Fruit fly (Drosophila melanogaster): ENCODE results near the gene lsn.

Gene lsn

dm6 chr3R:21862137-21862850, 2.7 kb upstream of the lsn start (continued):
- peak; percentile 33 to 75 for TF ChIP-seq dpn (GFP tag; optimal IDR thresholded peaks at IDR 0.05)
- TF ChIP-seq ham (GFP tag; IDR thresholded peaks at IDR 0.05) = no peak
- no peak for TF ChIP-seq Lim3 (GFP tag; IDR thresholded peaks at IDR 0.05)
- TF ChIP-seq her (GFP tag; optimal IDR thresholded peaks at IDR 0.05) = peak; percentile 41
- peak; percentile 86 for TF ChIP-seq Ets65A (GFP tag)
- TF ChIP-seq gro (GFP tag; optimal IDR thresholded peaks at IDR 0.05) = no peak
- peak; percentile 51 for TF ChIP-seq Six4 (GFP tag; optimal IDR thresholded peaks at IDR 0.05)
- TF ChIP-seq bcd (GFP tag; optimal IDR thresholded peaks at IDR 0.05) = peak; percentile 55
- peak; percentile 81 for TF ChIP-seq Xbp1 (GFP tag; optimal IDR thresholded peaks at IDR 0.05)
- peak; percentile 56 for TF ChIP-seq CG10267 (tag; optimal IDR thresholded peaks at IDR 0.05)
- TF ChIP-seq vfl (GFP tag; optimal IDR thresholded peaks at IDR 0.05) = peak; percentile 0
- TF ChIP-seq CG6791 (GFP tag; IDR thresholded peaks at IDR 0.05; ENCODE audit: partially characterized antibody) = no peak
- TF ChIP-seq p53 (GFP tag; optimal IDR thresholded peaks at IDR 0.05) = no peak
- peak; percentile 81 for TF ChIP-seq CG7839 (tag; optimal IDR thresholded peaks at IDR 0.05)
- TF ChIP-seq lov (optimal IDR thresholded peaks at IDR 0.05) = no peak
- TF ChIP-seq lov (GFP tag; IDR thresholded peaks at IDR 0.05) = 0 out of 3 replicates have a peak, but pooled peaks have one; percentile 6
- TF ChIP-seq org-1 (GFP tag; optimal IDR thresholded peaks at IDR 0.05) = peak; percentile 87
- TF ChIP-seq CG18011 (GFP tag; optimal IDR thresholded peaks at IDR 0.05) = no peak
- TF ChIP-seq CG4617 (GFP tag; optimal IDR thresholded peaks at IDR 0.05; ENCODE audit: borderline replicate concordance) = peak; percentile 4
- peak; percentile 90 for TF ChIP-seq CG30403 (GFP tag; optimal IDR thresholded peaks at IDR 0.05)
- TF ChIP-seq en (GFP tag; optimal IDR thresholded peaks at IDR 0.05) = peak; percentile 21
- peak; percentile 68; the same call in 1 of the 3 replicates for TF ChIP-seq CG7357 (GFP tag; IDR thresholded peaks at IDR 0.05)
- peak; percentile 67 for TF ChIP-seq peb (GFP tag; IDR thresholded peaks at IDR 0.05)

dm6 chr3R:21862868-21863267, 2.1 kb upstream of the lsn start:
- TF ChIP-seq vfl (GFP tag; optimal IDR thresholded peaks at IDR 0.05) (no peak), Sox100B (GFP tag; optimal IDR thresholded peaks at IDR 0.05) (peak; percentile 3), CG11504 (tag; optimal IDR thresholded peaks at IDR 0.05) (peak; percentile 7), CG2199 (GFP tag; IDR thresholded peaks at IDR 0.05) (peak; percentile 6; the same call in 1 of the 3 replicates), Atf6 (GFP tag; IDR thresholded peaks at IDR 0.05) (no peak), CG15073 (GFP tag; optimal IDR thresholded peaks at IDR 0.05) (peak; percentile 80), CG5180 (GFP tag; optimal IDR thresholded peaks at IDR 0.05) (no peak), ac (GFP tag; optimal IDR thresholded peaks at IDR 0.05) (no peak), vvl (GFP tag; IDR thresholded peaks at IDR 0.05) (peak; percentile 36; the same call in 1 of the 2 replicates), Ravus (GFP tag; IDR thresholded peaks at IDR 0.05) (no peak), gsb-n (tag; optimal IDR thresholded peaks at IDR 0.05) (peak; percentile 34)

- TF ChIP-seq B-H1 (GFP tag; IDR thresholded peaks at IDR 0.05) = no peak
- no peak for TF ChIP-seq CTCF (GFP tag; optimal IDR thresholded peaks at IDR 0.05)
- no peak for TF ChIP-seq Rx (GFP tag; IDR thresholded peaks at IDR 0.05)
- no peak for TF ChIP-seq stc (GFP tag; IDR thresholded peaks at IDR 0.05)
- no peak for TF ChIP-seq CG2889 (GFP tag; IDR thresholded peaks at IDR 0.05)
- peak; percentile 38 for TF ChIP-seq CG2678 (tag; optimal IDR thresholded peaks at IDR 0.05)
- no peak for TF ChIP-seq Bteb2 (GFP tag; optimal IDR thresholded peaks at IDR 0.05)
- TF ChIP-seq CG15269 (tag; optimal IDR thresholded peaks at IDR 0.05) = peak; percentile 32
- no peak for TF ChIP-seq fd64A (GFP tag; optimal IDR thresholded peaks at IDR 0.05)
- TF ChIP-seq CG2875 (GFP tag; optimal IDR thresholded peaks at IDR 0.05) = no peak
- no peak for TF ChIP-seq sima (GFP tag; optimal IDR thresholded peaks at IDR 0.05)
- peak; percentile 2 for TF ChIP-seq unpg (GFP tag; optimal IDR thresholded peaks at IDR 0.05)
- no peak for TF ChIP-seq CG14014 (GFP tag; IDR thresholded peaks at IDR 0.05)
- TF ChIP-seq sisA (GFP tag; IDR thresholded peaks at IDR 0.05) = 0 out of 2 replicates have a peak, but pooled peaks have one; percentile 7
- TF ChIP-seq ci (GFP tag; IDR thresholded peaks at IDR 0.05) = peak; percentile 52; the same call in 1 of the 3 replicates
- TF ChIP-seq CG17359 (tag; optimal IDR thresholded peaks at IDR 0.05) = peak; percentile 19
- TF ChIP-seq nmo (GFP tag; optimal IDR thresholded peaks at IDR 0.05) = no peak
Observed at dm6 chr3R:21863817-21864384, 1.1 kb upstream of the lsn start.
